Worm (Caenorhabditis elegans) whole organism, early embryonic: ENCODE measurements around the gene slc-17.3.

Experiments
- ama-1 ChIP-seq: fragments of 150-350 bp; optimal IDR thresholded peaks from 2 replicates; lab custom pipeline; 2014
- ceh-13 ChIP-seq: fragments of 200-800 bp; sonication (Bioruptor generic); optimal IDR thresholded peaks from 2 replicates; lab custom pipeline; 2018; ENCODE audit warnings: mild to moderate bottlenecking, missing genetic modification characterization, missing compliant biosample characterization
- ceh-36 ChIP-seq: sonication (generic microtip); optimal IDR thresholded peaks from 2 replicates; lab custom pipeline; 2016; ENCODE audit warnings: missing genetic modification characterization, inconsistent platforms, missing compliant biosample characterization
- ets-7 ChIP-seq: sonication (generic microtip); optimal IDR thresholded peaks from 2 replicates; lab custom pipeline; 2016; ENCODE audit warnings: missing genotype, missing genetic modification characterization, missing compliant biosample characterization
- flt-1 ChIP-seq: fragments of 200-800 bp; sonication (Bioruptor generic); IDR thresholded peaks from 2 replicates; pipeline ENCODE4 v1.3.6; 2022; ENCODE audit warnings: missing genetic modification characterization, missing compliant biosample characterization
- hmbx-1 ChIP-seq: sonication (generic microtip); optimal IDR thresholded peaks from 2 replicates; lab custom pipeline; 2016; ENCODE audit warnings: mild to moderate bottlenecking, missing genetic modification characterization, missing compliant biosample characterization
- pes-1 ChIP-seq: fragments of 200-800 bp; sonication (Bioruptor generic); IDR thresholded peaks from 2 replicates; pipeline ENCODE4 v1.3.6; 2022; ENCODE audit warnings: missing genetic modification reagents, missing genetic modification characterization, missing compliant biosample characterization
- scrt-1 ChIP-seq: fragments of 200-800 bp; sonication (Bioruptor generic); IDR thresholded peaks from 2 replicates; pipeline ENCODE4 v1.3.6; 2022; ENCODE audit warnings: missing genetic modification characterization, missing compliant biosample characterization
- sea-1 ChIP-seq: fragments of 200-800 bp; sonication (Bioruptor generic); conservative IDR thresholded peaks from 2 replicates; pipeline ENCODE4 v1.3.6; 2022; ENCODE audit warnings: missing genetic modification characterization, missing compliant biosample characterization
- tbx-11 ChIP-seq: fragments of 200-800 bp; sonication (Bioruptor generic); IDR thresholded peaks from 2 replicates; pipeline ENCODE4 v1.3.6; 2022; ENCODE audit warnings: missing genetic modification characterization, missing compliant biosample characterization
- tbx-37 ChIP-seq: fragments of 200-800 bp; sonication (Bioruptor generic); conservative IDR thresholded peaks from 2 replicates; pipeline ENCODE4 v1.3.6; 2022; ENCODE audit warnings: missing genetic modification reagents, missing genetic modification characterization, missing compliant biosample characterization
- tra-4 ChIP-seq: sonication (generic microtip); optimal IDR thresholded peaks from 2 replicates; lab custom pipeline; 2017; ENCODE audit warnings: missing genetic modification characterization, missing compliant biosample characterization

DNA sequence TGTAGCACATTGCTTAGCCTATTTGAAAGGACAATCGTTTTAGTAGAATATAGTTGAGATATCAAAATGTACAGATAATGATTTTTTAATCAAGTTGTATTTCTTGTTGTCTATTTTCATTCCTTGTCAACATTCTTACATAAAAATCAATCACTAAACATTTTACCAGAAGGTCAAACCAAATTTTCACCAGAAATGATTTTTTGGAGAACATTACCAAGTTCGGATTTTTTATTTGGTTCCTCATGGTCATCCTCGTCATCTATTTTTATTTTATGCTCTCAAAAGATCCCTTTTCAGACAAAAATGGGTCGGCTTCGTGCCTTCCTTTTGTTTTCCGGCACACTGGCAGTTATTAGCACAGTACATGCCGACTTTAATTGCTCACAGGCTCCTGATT, 8.4 kb upstream of the slc-17.3 start, which contains the start of gene tyr-1:
- TF ChIP-seq ceh-13 = no peak
- TF ChIP-seq ama-1 (lab: Kevin White, UChicago) = no peak
- TF ChIP-seq scrt-1 (GFP tag; lab: Robert Waterston, UW) = no peak
- TF ChIP-seq flt-1 (GFP tag; lab: Robert Waterston, UW) = no peak
- TF ChIP-seq tbx-37 (GFP tag; lab: Robert Waterston, UW) = no peak
- no peak for TF ChIP-seq ets-7 (tag; lab: Kevin White, UChicago)
- no peak for TF ChIP-seq sea-1
- TF ChIP-seq ceh-36 (tag; lab: Kevin White, UChicago) = no peak
- TF ChIP-seq hmbx-1 (tag; lab: Kevin White, UChicago) = no peak
- TF ChIP-seq tbx-11 (GFP tag; lab: Robert Waterston, UW) = no peak
- TF ChIP-seq pes-1 (GFP tag; lab: Robert Waterston, UW) = no peak
- no peak for TF ChIP-seq tra-4 (tag; lab: Kevin White, UChicago)
